Worm (Caenorhabditis elegans) whole organism, late embryonic: Measurements from ENCODE around the gene pfd-5.

Source experiments
- C08G9.2 ChIP-seq: sonication (generic microtip); optimal IDR thresholded peaks from 2 replicates; lab custom pipeline; 2016; ENCODE audit warnings: mild to moderate bottlenecking, missing genetic modification characterization, moderate library complexity, missing compliant biosample characterization
- C38D4.7 ChIP-seq: fragments of 200-800 bp; sonication (Bioruptor generic); optimal IDR thresholded peaks from 2 replicates; lab custom pipeline; 2018; ENCODE audit warnings: mild to moderate bottlenecking, missing genetic modification characterization, moderate library complexity, missing compliant biosample characterization
- T23F11.4 ChIP-seq: fragments of 200-800 bp; sonication (Bioruptor generic); optimal IDR thresholded peaks from 2 replicates; lab custom pipeline; 2018; ENCODE audit warnings: mild to moderate bottlenecking, missing genetic modification characterization, missing compliant biosample characterization
- ama-1 ChIP-seq: fragments of 150-350 bp; optimal IDR thresholded peaks from 2 replicates; lab custom pipeline; 2014
- ceh-18 ChIP-seq: sonication (generic microtip); optimal IDR thresholded peaks from 2 replicates; lab custom pipeline; 2016; ENCODE audit warnings: missing genetic modification characterization, missing compliant biosample characterization
- ceh-45 ChIP-seq: fragments of 200-800 bp; sonication (Bioruptor generic); IDR thresholded peaks from 2 replicates; pipeline ENCODE4 v1.3.6; 2022; ENCODE audit warnings: missing genetic modification reagents, missing genetic modification characterization, missing compliant biosample characterization
- ceh-48 ChIP-seq: sonication (generic microtip); optimal IDR thresholded peaks from 2 replicates; lab custom pipeline; 2016; ENCODE audit warnings: missing genetic modification characterization, inconsistent platforms, missing compliant biosample characterization
- ceh-6 ChIP-seq: fragments of 200-800 bp; sonication (Bioruptor generic); optimal IDR thresholded peaks from 2 replicates; lab custom pipeline; 2018; ENCODE audit warnings: mild to moderate bottlenecking, missing genetic modification characterization, missing compliant biosample characterization
- ceh-9 ChIP-seq: sonication (generic microtip); optimal IDR thresholded peaks from 2 replicates; lab custom pipeline; 2016; ENCODE audit warnings: mild to moderate bottlenecking, missing genetic modification characterization, inconsistent platforms, missing compliant biosample characterization
- che-1 ChIP-seq: sonication (generic microtip); optimal IDR thresholded peaks from 2 replicates; lab custom pipeline; 2016; ENCODE audit warnings: mild to moderate bottlenecking, missing genetic modification characterization, missing compliant biosample characterization
- dve-1 ChIP-seq: sonication (generic microtip); optimal IDR thresholded peaks from 2 replicates; lab custom pipeline; 2017; ENCODE audit warnings: antibody characterized with exemption, mild to moderate bottlenecking, missing genetic modification characterization, missing compliant biosample characterization
- fkh-10 ChIP-seq: fragments of 150-350 bp; optimal IDR thresholded peaks from 2 replicates; lab custom pipeline; 2014; ENCODE audit warnings: missing biosample characterization, missing genetic modification reagents, missing genetic modification characterization
- fkh-6 ChIP-seq: sonication (generic microtip); optimal IDR thresholded peaks from 2 replicates; lab custom pipeline; 2016; ENCODE audit warnings: missing genetic modification characterization, missing compliant biosample characterization
- gmeb-2 ChIP-seq: sonication (generic microtip); optimal IDR thresholded peaks from 2 replicates; lab custom pipeline; 2016; ENCODE audit warnings: missing genetic modification characterization, inconsistent platforms, missing compliant biosample characterization
- hlh-15 ChIP-seq: sonication (generic microtip); optimal IDR thresholded peaks from 2 replicates; lab custom pipeline; 2016; ENCODE audit warnings: missing genetic modification characterization, missing compliant biosample characterization
- hlh-6 ChIP-seq: sonication (generic microtip); optimal IDR thresholded peaks from 2 replicates; lab custom pipeline; 2016; ENCODE audit warnings: missing genotype, missing genetic modification characterization, missing compliant biosample characterization
- hlh-8 ChIP-seq: sonication (generic microtip); optimal IDR thresholded peaks from 2 replicates; lab custom pipeline; 2016; ENCODE audit warnings: missing genotype, missing genetic modification characterization, missing compliant biosample characterization
- mec-3 ChIP-seq: sonication (generic microtip); optimal IDR thresholded peaks from 2 replicates; lab custom pipeline; 2016; ENCODE audit warnings: borderline replicate concordance, missing genetic modification characterization, missing compliant biosample characterization
- nhr-11 ChIP-seq: fragments of 150-350 bp; optimal IDR thresholded peaks from 2 replicates; lab custom pipeline; 2014; ENCODE audit warnings: missing biosample characterization, missing genetic modification characterization
- npax-4 ChIP-seq: sonication (generic microtip); optimal IDR thresholded peaks from 2 replicates; lab custom pipeline; 2016; ENCODE audit warnings: missing genetic modification characterization, missing compliant biosample characterization
- pag-3 ChIP-seq: sonication (generic microtip); optimal IDR thresholded peaks from 2 replicates; lab custom pipeline; 2016; ENCODE audit warnings: missing compliant biosample characterization, missing genetic modification characterization, borderline replicate concordance
- pax-1 ChIP-seq: fragments of 150-350 bp; optimal IDR thresholded peaks from 2 replicates; lab custom pipeline; 2014; ENCODE audit warnings: missing biosample characterization, missing genetic modification characterization
- pha-2 ChIP-seq: sonication (generic microtip); optimal IDR thresholded peaks from 2 replicates; lab custom pipeline; 2017; ENCODE audit warnings: mild to moderate bottlenecking, missing genetic modification characterization, missing compliant biosample characterization
- pqm-1 ChIP-seq: sonication (generic microtip); optimal IDR thresholded peaks from 2 replicates; lab custom pipeline; 2016; ENCODE audit warnings: missing genetic modification characterization, missing compliant biosample characterization
- rnt-1 ChIP-seq: sonication (generic microtip); optimal IDR thresholded peaks from 2 replicates; lab custom pipeline; 2016; ENCODE audit warnings: missing genetic modification characterization, missing compliant biosample characterization
- sdc-2 ChIP-seq: sonication (generic microtip); optimal IDR thresholded peaks from 2 replicates; lab custom pipeline; 2016; ENCODE audit warnings: missing genotype, missing genetic modification characterization, missing compliant biosample characterization
- sox-2 ChIP-seq: fragments of 200-800 bp; sonication (Bioruptor generic); IDR thresholded peaks from 2 replicates; pipeline ENCODE4 v1.3.6; 2022; ENCODE audit warnings: missing genetic modification reagents, missing genetic modification characterization, missing compliant biosample characterization
- syd-9 ChIP-seq: sonication (generic microtip); optimal IDR thresholded peaks from 2 replicates; lab custom pipeline; 2016; ENCODE audit warnings: mild to moderate bottlenecking, missing genetic modification characterization, moderate library complexity, missing compliant biosample characterization
- tbx-2 ChIP-seq: sonication (generic microtip); optimal IDR thresholded peaks from 2 replicates; lab custom pipeline; 2016; ENCODE audit warnings: missing genetic modification characterization, missing compliant biosample characterization
- unc-42 ChIP-seq: sonication (generic microtip); optimal IDR thresholded peaks from 2 replicates; lab custom pipeline; 2016; ENCODE audit warnings: missing genotype, missing genetic modification characterization, missing compliant biosample characterization

Gene pfd-5

ce11 chrIII:7201378-7202256, 2.9 kb upstream of the pfd-5 start, which contains the start of gene dpy-31:
Gene dpy-31, plus strand, starts transcription at chrIII:7202206.
- no peak for TF ChIP-seq ceh-18 (tag; lab: Kevin White, UChicago)
- TF ChIP-seq, all 69 proteins: peak for 0

DNA sequence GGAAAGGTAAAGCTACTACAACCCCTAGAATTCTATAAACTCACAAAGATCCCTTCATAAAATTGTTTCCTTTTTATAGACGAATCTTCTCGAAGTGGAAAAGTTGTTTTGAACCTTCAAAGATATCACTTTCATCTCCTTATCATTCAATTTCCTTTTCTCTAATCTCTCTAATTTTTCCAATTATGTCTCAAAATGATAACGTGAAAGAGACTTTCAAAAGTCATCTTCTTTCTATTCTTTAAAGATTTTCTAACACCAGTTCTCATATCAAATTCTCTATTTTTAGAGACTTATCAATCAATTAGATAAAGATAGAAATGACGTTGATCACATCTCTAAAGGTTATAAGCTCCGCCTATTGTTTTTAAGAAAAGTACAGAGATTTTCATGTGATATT, 783 bp upstream of the pfd-5 start:
- TF ChIP-seq ceh-48 = no peak
- TF ChIP-seq mec-3 (tag; lab: Kevin White, UChicago) = no peak
- TF ChIP-seq fkh-10 (GFP tag; lab: Kevin White, UChicago) = no peak
- TF ChIP-seq dve-1 (tag; lab: Kevin White, UChicago) = no peak
- no peak for TF ChIP-seq ceh-9 (tag; lab: Kevin White, UChicago)
- TF ChIP-seq unc-42 (tag; lab: Kevin White, UChicago) = no peak
- no peak for TF ChIP-seq tbx-2
- no peak for TF ChIP-seq pax-1 (tag; lab: Kevin White, UChicago)
- no peak for TF ChIP-seq nhr-11 (tag; lab: Kevin White, UChicago)
- no peak for TF ChIP-seq sdc-2 (tag; lab: Kevin White, UChicago)
- TF ChIP-seq ceh-6 = no peak
- TF ChIP-seq rnt-1 (tag; lab: Kevin White, UChicago) = no peak
- no peak for TF ChIP-seq sox-2 (GFP tag; lab: Robert Waterston, UW)
- TF ChIP-seq hlh-15 (tag; lab: Kevin White, UChicago) = no peak
- TF ChIP-seq, all 69 proteins: peak for 0

ce11 chrIII:7197973-7198372, 711 bp downstream of the pfd-5 start, which contains the start of gene exos-9:
Gene exos-9, minus strand, starts transcription at chrIII:7198073.
- no peak for TF ChIP-seq fkh-6 (tag; lab: Kevin White, UChicago)

ce11 chrIII:7195325-7195724, 3.4 kb downstream of the pfd-5 start, which contains the start of gene F37C12.18:
Gene F37C12.18, minus strand, starts transcription at chrIII:7195425.
- no peak for TF ChIP-seq gmeb-2
- TF ChIP-seq pha-2 (tag; lab: Kevin White, UChicago) = no peak
- no peak for TF ChIP-seq ceh-45 (GFP tag; lab: Robert Waterston, UW)
- no peak for TF ChIP-seq npax-4 (tag; lab: Kevin White, UChicago)
- TF ChIP-seq pax-1 (tag; lab: Kevin White, UChicago) = no peak
- TF ChIP-seq hlh-8 (tag; lab: Kevin White, UChicago) = no peak
- no peak for TF ChIP-seq sdc-2 (tag; lab: Kevin White, UChicago)
- no peak for TF ChIP-seq ama-1 (lab: Kevin White, UChicago)
- no peak for TF ChIP-seq syd-9 (tag; lab: Kevin White, UChicago)
- TF ChIP-seq C08G9.2 = no peak
- no peak for TF ChIP-seq che-1 (tag; lab: Kevin White, UChicago)
- no peak for TF ChIP-seq T23F11.4 (GFP tag; lab: Kevin White, UChicago)

DNA sequence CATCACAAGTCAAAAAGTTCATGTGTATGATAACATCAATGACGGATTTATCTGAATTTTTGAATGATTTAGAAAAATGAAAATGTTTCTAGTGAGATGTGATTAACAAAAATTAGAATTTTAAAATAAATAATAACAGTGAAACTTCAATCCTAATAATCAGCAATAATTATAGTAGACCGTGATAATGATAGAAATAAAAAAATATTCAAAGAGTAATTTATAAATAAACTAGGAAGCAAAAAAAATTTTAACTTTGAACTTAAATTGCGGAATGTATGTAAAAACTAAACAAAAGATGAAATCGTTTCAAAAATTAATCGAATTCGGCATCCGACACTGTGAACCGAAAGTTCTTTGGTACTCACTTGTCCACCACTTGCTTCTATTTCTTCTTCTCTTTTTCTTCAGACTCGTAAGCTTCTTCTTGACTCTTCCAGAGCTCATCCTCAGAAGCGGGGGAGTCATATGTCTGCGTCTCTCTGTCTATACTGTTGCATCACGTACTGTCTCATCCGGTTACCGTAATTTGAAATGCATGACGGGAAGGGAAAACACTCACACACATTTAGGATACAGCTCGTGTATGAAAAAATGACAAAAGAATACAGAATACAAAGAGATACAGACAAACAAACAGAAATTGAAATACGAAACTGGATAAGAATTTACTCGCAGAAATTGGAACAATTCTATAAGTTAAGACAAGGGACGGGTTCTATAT, 5.6 kb downstream of the pfd-5 start, which contains the start of gene mec-14:
mec-14 (minus strand) TSS at position 51 of the 724 bp plus-strand sequence.
- no peak for TF ChIP-seq fkh-10 (GFP tag; lab: Kevin White, UChicago)
- no peak for TF ChIP-seq dve-1 (tag; lab: Kevin White, UChicago)
- no peak for TF ChIP-seq C38D4.7 (GFP tag; lab: Kevin White, UChicago)
- no peak for TF ChIP-seq hlh-6 (tag; lab: Kevin White, UChicago)
- TF ChIP-seq rnt-1 (tag; lab: Kevin White, UChicago) = no peak
- TF ChIP-seq pqm-1 (tag; lab: Kevin White, UChicago) = no peak
- TF ChIP-seq pag-3 (tag; lab: Kevin White, UChicago) = no peak
- no peak for TF ChIP-seq tbx-2
- TF ChIP-seq che-1 (tag; lab: Kevin White, UChicago) = no peak
- TF ChIP-seq ama-1 (lab: Kevin White, UChicago) = no peak
